Fruit fly (Drosophila melanogaster) whole organism, prepupa: ENCODE data around the gene CG34377.

Source experiments
- Blimp-1 ChIP-seq: fragments of 200-800 bp; sonication (Bioruptor generic); optimal IDR thresholded peaks from 3 replicates; lab custom pipeline; 2017; ENCODE audit warnings: missing biosample characterization, missing genetic modification characterization, mild to moderate bottlenecking, moderate library complexity, missing genetic modification reagents
- CG10631 ChIP-seq: fragments of 200-800 bp; sonication (Bioruptor generic); optimal IDR thresholded peaks from 2 replicates; lab custom pipeline; 2016; ENCODE audit warnings: missing biosample characterization, missing genetic modification characterization
- CG11762 ChIP-seq: fragments of 200-800 bp; sonication (Bioruptor generic); optimal IDR thresholded peaks from 3 replicates; lab custom pipeline; 2016; ENCODE audit warnings: missing biosample characterization, missing genetic modification characterization; ENCODE audit not compliant: insufficient read depth
- CG11902 ChIP-seq: fragments of 200-800 bp; sonication (Bioruptor generic); optimal IDR thresholded peaks from 3 replicates; lab custom pipeline; 2016; ENCODE audit warnings: missing biosample characterization, missing genetic modification characterization
- CG15336 ChIP-seq: fragments of 200-800 bp; sonication (Bioruptor generic); IDR thresholded peaks from 2 replicates; pipeline ENCODE4 v1.3.6; 2022; ENCODE audit warnings: missing biosample characterization, missing genetic modification characterization
- CG1621 ChIP-seq: fragments of 200-800 bp; sonication (Bioruptor generic); optimal IDR thresholded peaks from 3 replicates; lab custom pipeline; 2018; ENCODE audit warnings: missing biosample characterization, mild to moderate bottlenecking, missing genetic modification characterization
- CG16779 ChIP-seq: fragments of 200-800 bp; sonication (Bioruptor generic); optimal IDR thresholded peaks from 3 replicates; lab custom pipeline; 2017; ENCODE audit warnings: missing biosample characterization, mild to moderate bottlenecking, missing genetic modification characterization
- CG31627 ChIP-seq: fragments of 200-800 bp; sonication (Bioruptor generic); optimal IDR thresholded peaks from 3 replicates; lab custom pipeline; 2016; ENCODE audit warnings: missing biosample characterization, missing genetic modification characterization
- CG3919 ChIP-seq: fragments of 200-800 bp; sonication (Bioruptor generic); optimal IDR thresholded peaks from 3 replicates; lab custom pipeline; 2016; ENCODE audit warnings: missing biosample characterization, missing genetic modification characterization
- CG4318 ChIP-seq: fragments of 200-800 bp; sonication (Bioruptor generic); optimal IDR thresholded peaks from 3 replicates; lab custom pipeline; 2017; ENCODE audit warnings: missing biosample characterization, mild to moderate bottlenecking, missing genetic modification characterization
- CG6163 ChIP-seq: fragments of 200-800 bp; sonication (Bioruptor generic); IDR thresholded peaks from 3 replicates; pipeline ENCODE4 v1.3.6; 2022; ENCODE audit warnings: missing biosample characterization, missing genetic modification characterization
- CG6792 ChIP-seq: fragments of 200-800 bp; sonication (Bioruptor generic); optimal IDR thresholded peaks from 3 replicates; lab custom pipeline; 2016; ENCODE audit warnings: missing biosample characterization, missing genetic modification characterization
- CG6808 ChIP-seq: fragments of 200-800 bp; sonication (Bioruptor generic); optimal IDR thresholded peaks from 3 replicates; lab custom pipeline; 2017; ENCODE audit warnings: missing biosample characterization, missing genetic modification characterization, mild to moderate bottlenecking, moderate library complexity, missing genetic modification reagents
- CG8119 ChIP-seq: fragments of 200-800 bp; sonication (Bioruptor generic); IDR thresholded peaks from 3 replicates; pipeline ENCODE4 v1.3.6; 2022; ENCODE audit warnings: missing biosample characterization, missing genetic modification characterization
- CG8632 ChIP-seq: fragments of 200-800 bp; sonication (Bioruptor generic); optimal IDR thresholded peaks from 3 replicates; lab custom pipeline; 2016; ENCODE audit warnings: missing biosample characterization, missing genetic modification characterization
- CG9139 ChIP-seq: fragments of 200-800 bp; sonication (Bioruptor generic); optimal IDR thresholded peaks from 3 replicates; lab custom pipeline; 2017; ENCODE audit warnings: missing biosample characterization, mild to moderate bottlenecking, missing genetic modification characterization
- Eip75B ChIP-seq: fragments of 200-800 bp; sonication (Bioruptor generic); optimal IDR thresholded peaks from 3 replicates; lab custom pipeline; 2016; ENCODE audit warnings: missing biosample characterization, missing genetic modification characterization
- Eip78C ChIP-seq: fragments of 200-800 bp; sonication (Bioruptor generic); peaks from one replicate; lab custom pipeline; 2016; ENCODE audit warnings: missing biosample characterization, missing genetic modification characterization
- Eip93F ChIP-seq: fragments of 200-800 bp; sonication (Bioruptor generic); optimal IDR thresholded peaks from 2 replicates; lab custom pipeline; 2016; ENCODE audit warnings: missing biosample characterization, mild to moderate bottlenecking, missing genetic modification characterization
- Ets21C ChIP-seq: fragments of 200-800 bp; sonication (Bioruptor generic); optimal IDR thresholded peaks from 3 replicates; lab custom pipeline; 2016; ENCODE audit warnings: missing biosample characterization, missing genetic modification characterization
- Ets96B ChIP-seq: fragments of 200-800 bp; optimal IDR thresholded peaks from 2 replicates; lab custom pipeline; 2019; ENCODE audit warnings: missing biosample characterization, mild to moderate bottlenecking, missing genetic modification characterization, moderate library complexity
- Hr38 ChIP-seq: sonication (Bioruptor generic); optimal IDR thresholded peaks from 2 replicates; lab custom pipeline; 2016; ENCODE audit warnings: missing biosample characterization, missing genetic modification characterization
- Hr39 ChIP-seq: fragments of 200-800 bp; sonication (Bioruptor generic); optimal IDR thresholded peaks from 2 replicates; lab custom pipeline; 2016; ENCODE audit warnings: missing biosample characterization, missing genetic modification characterization
- Lpt ChIP-seq: fragments of 200-800 bp; sonication (Bioruptor generic); optimal IDR thresholded peaks from 3 replicates; lab custom pipeline; 2016; ENCODE audit warnings: missing biosample characterization, missing genetic modification characterization
- Met ChIP-seq: fragments of 200-800 bp; sonication (Bioruptor generic); optimal IDR thresholded peaks from 3 replicates; lab custom pipeline; 2016; ENCODE audit warnings: missing biosample characterization, missing genetic modification characterization
- OdsH ChIP-seq: fragments of 200-800 bp; sonication (Bioruptor generic); optimal IDR thresholded peaks from 3 replicates; lab custom pipeline; 2016; ENCODE audit warnings: missing biosample characterization, missing genetic modification characterization
- Smox ChIP-seq: fragments of 200-800 bp; sonication (Bioruptor generic); optimal IDR thresholded peaks from 3 replicates; lab custom pipeline; 2016; ENCODE audit warnings: missing biosample characterization, missing genetic modification characterization
- Sox102F ChIP-seq: fragments of 200-800 bp; sonication (Bioruptor generic); optimal IDR thresholded peaks from 2 replicates; lab custom pipeline; 2016; ENCODE audit warnings: missing biosample characterization, mild to moderate bottlenecking, missing genetic modification characterization
- Sox14 ChIP-seq: fragments of 200-800 bp; sonication (Bioruptor generic); optimal IDR thresholded peaks from 3 replicates; lab custom pipeline; 2016; ENCODE audit warnings: missing biosample characterization, missing genetic modification characterization
- Sox15 ChIP-seq: fragments of 200-800 bp; sonication (Bioruptor generic); optimal IDR thresholded peaks from 3 replicates; lab custom pipeline; 2016; ENCODE audit warnings: missing biosample characterization, missing genetic modification characterization
- achi ChIP-seq: fragments of 200-800 bp; sonication (Bioruptor generic); optimal IDR thresholded peaks from 3 replicates; lab custom pipeline; 2016; ENCODE audit warnings: missing biosample characterization, missing genetic modification characterization
- acj6 ChIP-seq: fragments of 200-800 bp; sonication (Bioruptor generic); optimal IDR thresholded peaks from 3 replicates; lab custom pipeline; 2016; ENCODE audit warnings: missing biosample characterization, missing genetic modification characterization
- cyc ChIP-seq: fragments of 200-800 bp; sonication (Bioruptor generic); optimal IDR thresholded peaks from 3 replicates; lab custom pipeline; 2016; ENCODE audit warnings: missing biosample characterization, missing genetic modification characterization
- dac ChIP-seq: fragments of 200-800 bp; sonication (Bioruptor generic); optimal IDR thresholded peaks from 2 replicates; lab custom pipeline; 2017; ENCODE audit warnings: missing biosample characterization, mild to moderate bottlenecking, missing genetic modification characterization
- eg ChIP-seq: fragments of 200-800 bp; sonication (Bioruptor generic); IDR thresholded peaks from 3 replicates; pipeline ENCODE4 v1.3.6; 2022; ENCODE audit warnings: missing biosample characterization, missing genetic modification characterization
- fd59A ChIP-seq: fragments of 200-800 bp; sonication (Bioruptor generic); optimal IDR thresholded peaks from 2 replicates; lab custom pipeline; 2017; ENCODE audit warnings: missing biosample characterization, mild to moderate bottlenecking, missing genetic modification characterization, missing genetic modification reagents
- fd85E ChIP-seq: fragments of 200-800 bp; sonication (Bioruptor generic); optimal IDR thresholded peaks from 3 replicates; lab custom pipeline; 2016; ENCODE audit warnings: missing biosample characterization, missing genetic modification characterization
- salr ChIP-seq, 2 experiments: fragments of 200-800 bp; sonication (Bioruptor generic); optimal IDR thresholded peaks; 3 replicates each; lab custom pipeline; 2016 to 2018; ENCODE audit warnings: missing biosample characterization in 2 of 2, missing genetic modification characterization in 2 of 2, mild to moderate bottlenecking in 1 of 2
- spab ChIP-seq: fragments of 200-800 bp; sonication (Bioruptor generic); optimal IDR thresholded peaks from 2 replicates; lab custom pipeline; 2017; ENCODE audit warnings: missing biosample characterization, mild to moderate bottlenecking, missing genetic modification characterization, missing genetic modification reagents
- ss ChIP-seq, 2 experiments: fragments of 200-800 bp; sonication (Bioruptor generic); optimal IDR thresholded peaks; 2 replicates in 1 of 2; 3 replicates in 1 of 2; lab custom pipeline; 2017 to 2018; ENCODE audit warnings: mild to moderate bottlenecking in 2 of 2, missing biosample characterization in 2 of 2, missing genetic modification characterization in 2 of 2, moderate library complexity in 1 of 2
- svp ChIP-seq: fragments of 200-800 bp; sonication (Bioruptor generic); peaks from one replicate; lab custom pipeline; 2016; ENCODE audit warnings: missing biosample characterization, missing genetic modification characterization
- topi ChIP-seq: fragments of 200-800 bp; sonication (Bioruptor generic); optimal IDR thresholded peaks from 3 replicates; lab custom pipeline; 2016; ENCODE audit warnings: missing biosample characterization, missing genetic modification characterization
- vri ChIP-seq: fragments of 200-800 bp; sonication (Bioruptor generic); optimal IDR thresholded peaks from 3 replicates; lab custom pipeline; 2016; ENCODE audit warnings: missing biosample characterization, mild to moderate bottlenecking, missing genetic modification characterization

Gene CG34377

dm6 chr3R:22368777-22369214, 44.9 kb upstream of the CG34377 start (continued):
- TF ChIP-seq Blimp-1 (no peak), Eip78C (GFP tag; lab: Kevin White, UChicago) (peak; percentile 89), Hr39 (GFP tag; lab: Kevin White, UChicago) (peak; percentile 37), CG31627 (GFP tag; lab: Kevin White, UChicago) (peak; percentile 46), Sox14 (GFP tag; lab: Kevin White, UChicago) (peak; percentile 38), Eip75B (peak; percentile 60), fd85E (GFP tag; lab: Kevin White, UChicago) (no peak), topi (GFP tag; lab: Kevin White, UChicago) (peak; percentile 43), vri (peak; percentile 2), CG9139 (no peak), CG11762 (GFP tag; lab: Kevin White, UChicago) (peak; percentile 13), Sox102F (GFP tag; lab: Kevin White, UChicago) (peak; percentile 74), CG8119 (GFP tag; lab: Robert Waterston, UW) (peak; percentile 79), Met (GFP tag; lab: Kevin White, UChicago) (peak; percentile 66), CG8632 (peak; percentile 52), Sox15 (no peak), Eip93F (GFP tag; lab: Kevin White, UChicago) (peak; percentile 36), CG6808 (GFP tag; lab: Kevin White, UChicago) (no peak), spab (peak; percentile 43), CG6792 (GFP tag; lab: Kevin White, UChicago) (peak; percentile 56), CG1621 (tag; lab: Kevin White, UChicago) (no peak), acj6 (GFP tag; lab: Kevin White, UChicago) (peak; percentile 72), ss (GFP tag; optimal IDR thresholded peaks at IDR 0.05; lab: Kevin White, UChicago) (no peak), salr (GFP tag; optimal IDR thresholded peaks at IDR 0.05; lab: Kevin White, UChicago) (no peak), OdsH (GFP tag; lab: Kevin White, UChicago) (peak; percentile 68), Lpt (GFP tag; lab: Kevin White, UChicago) (peak; percentile 53)

dm6 chr3R:22368077-22368776, 44.3 kb upstream of the CG34377 start:
- TF ChIP-seq svp (GFP tag; lab: Kevin White, UChicago) (peak; percentile 83), vri (peak; percentile 83), CG6163 (GFP tag; lab: Robert Waterston, UW) (peak; percentile 30; the same call in 2 of the 3 replicates), CG15336 (GFP tag; lab: Robert Waterston, UW) (peak; percentile 33; the same call in 1 of the 2 replicates), Hr39 (GFP tag; lab: Kevin White, UChicago) (peak; percentile 32), CG11762 (GFP tag; lab: Kevin White, UChicago) (peak; percentile 1), eg (peak; percentile 7; the same call in 2 of the 3 replicates), CG11902 (GFP tag; lab: Kevin White, UChicago) (no peak), CG16779 (tag; lab: Kevin White, UChicago) (no peak), Smox (no peak), Blimp-1 (peak; percentile 66)

- peak; percentile 26 for TF ChIP-seq cyc
- TF ChIP-seq CG8119 (GFP tag; lab: Robert Waterston, UW) = peak; percentile 62; the same call in 2 of the 3 replicates
- peak; percentile 20 for TF ChIP-seq Hr39 (GFP tag; lab: Kevin White, UChicago)
- peak; percentile 67; the same call in 2 of the 3 replicates for TF ChIP-seq CG6163 (GFP tag; lab: Robert Waterston, UW)
- TF ChIP-seq Ets96B = peak; percentile 51
- TF ChIP-seq Eip75B = peak; percentile 16
- TF ChIP-seq CG10631 = no peak
- TF ChIP-seq CG1621 (tag; lab: Kevin White, UChicago) = peak; percentile 52
- peak; percentile 30 for TF ChIP-seq dac (GFP tag; lab: Kevin White, UChicago)
- TF ChIP-seq ss (GFP tag; optimal IDR thresholded peaks at IDR 0.05; lab: Kevin White, UChicago) = peak in 1 of 2 experiments; percentile 32
- peak; percentile 12 for TF ChIP-seq achi (GFP tag; lab: Kevin White, UChicago)
- peak; percentile 1 for TF ChIP-seq acj6 (GFP tag; lab: Kevin White, UChicago)
- TF ChIP-seq Blimp-1 = no peak
- no peak for TF ChIP-seq fd59A (GFP tag; lab: Kevin White, UChicago)
- no peak for TF ChIP-seq Ets21C
- TF ChIP-seq Hr38 (GFP tag; lab: Kevin White, UChicago) = no peak
- TF ChIP-seq CG4318 (GFP tag; lab: Kevin White, UChicago) = no peak
- no peak for TF ChIP-seq CG3919 (GFP tag; lab: Kevin White, UChicago)
- no peak for TF ChIP-seq CG9139
- no peak for TF ChIP-seq CG8632
These were observed 43.5 kb upstream of the CG34377 start, which contains the start of the genes Polr3F and PyK for dm6 chr3R:22367126-22368076. Gene Polr3F (minus strand): TSS chr3R:22367373. Gene PyK (plus strand): TSS chr3R:22367536.
